Fruit fly (Drosophila melanogaster): ENCODE results near the gene CG13794.
A peak's percentile ranks its signal among the peaks of the same experiment; 100 is the strongest.

The CG13794 gene

DNA sequence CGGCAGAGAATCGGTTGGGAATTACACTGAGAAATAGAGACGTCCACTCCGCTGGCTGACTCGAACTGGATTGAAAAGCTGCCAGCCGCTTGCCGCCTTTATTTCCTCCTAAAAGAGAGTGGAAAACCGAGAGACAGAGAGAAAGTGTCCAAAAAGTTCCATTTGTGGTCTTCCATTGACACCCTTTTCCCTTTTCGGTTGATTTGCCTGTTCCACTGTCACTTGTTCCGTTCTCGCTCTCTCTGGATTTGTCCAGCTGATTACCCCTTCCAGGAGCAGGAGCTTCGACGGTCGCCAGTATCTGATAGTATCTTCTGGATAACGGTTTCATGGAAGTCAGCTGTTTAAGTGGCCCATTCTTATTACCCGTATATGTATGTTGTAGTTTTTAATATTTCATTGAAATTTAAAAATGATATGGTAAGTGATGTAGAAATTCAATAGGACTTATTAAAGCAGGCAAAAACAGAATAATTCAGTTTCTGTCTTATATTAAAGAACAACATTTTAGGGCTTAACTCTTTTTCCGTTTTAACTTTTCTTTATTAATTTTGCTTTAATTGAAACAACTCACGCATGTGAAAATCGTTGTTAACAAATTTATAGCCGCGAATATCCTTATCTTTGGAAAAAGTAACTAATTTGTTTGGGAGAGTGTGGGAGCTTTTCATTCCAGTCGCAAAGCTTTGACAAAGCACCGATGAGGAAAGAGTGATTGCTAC lies 47.4 kb downstream of the CG13794 start, which contains the start of gene Slob (continued):
- TF ChIP-seq Jarid2 (GFP tag; optimal IDR thresholded peaks at IDR 0.05) (no peak), CG11398 (GFP tag; optimal IDR thresholded peaks at IDR 0.05) (no peak), al (GFP tag; IDR thresholded peaks at IDR 0.05) (no peak), ara (GFP tag; IDR thresholded peaks at IDR 0.05) (no peak), CG12155 (GFP tag; optimal IDR thresholded peaks at IDR 0.05) (no peak), CG15696 (tag; optimal IDR thresholded peaks at IDR 0.05) (no peak), CG1832 (GFP tag; optimal IDR thresholded peaks at IDR 0.05) (no peak), vfl (GFP tag; optimal IDR thresholded peaks at IDR 0.05) (no peak), Dip3 (GFP tag; optimal IDR thresholded peaks at IDR 0.05) (no peak), Fer1 (GFP tag; optimal IDR thresholded peaks at IDR 0.05) (peak; percentile 20), PHDP (tag; optimal IDR thresholded peaks at IDR 0.05) (no peak), CG8765 (GFP tag; IDR thresholded peaks at IDR 0.05) (no peak), slbo (GFP tag; IDR thresholded peaks at IDR 0.05) (no peak), CG34422 (GFP tag; IDR thresholded peaks at IDR 0.05) (no peak), Nf-YC (tag; optimal IDR thresholded peaks at IDR 0.05) (no peak), CG5953 (GFP tag; IDR thresholded peaks at IDR 0.05) (no peak), ftz-f1 (GFP tag; optimal IDR thresholded peaks at IDR 0.05) (no peak), zf30C (GFP tag; optimal IDR thresholded peaks at IDR 0.05) (no peak), CG8359 (GFP tag; optimal IDR thresholded peaks at IDR 0.05; ENCODE audit: borderline replicate concordance) (no peak), gfzf (GFP tag; optimal IDR thresholded peaks at IDR 0.05) (no peak), so (GFP tag; IDR thresholded peaks at IDR 0.05) (no peak), vvl (GFP tag; IDR thresholded peaks at IDR 0.05) (no peak), caup (GFP tag; optimal IDR thresholded peaks at IDR 0.05; ENCODE audit: severe bottlenecking) (no peak), CG9727 (GFP tag; optimal IDR thresholded peaks at IDR 0.05) (peak; percentile 16), dmrt11E (tag; optimal IDR thresholded peaks at IDR 0.05) (no peak), CG9876 (GFP tag; optimal IDR thresholded peaks at IDR 0.05) (no peak), Sox102F (GFP tag; optimal IDR thresholded peaks at IDR 0.05) (peak; percentile 8)

Measured in whole organism, embryonic.